Worm (Caenorhabditis elegans): ENCODE data around the gene sma-4.

Gene sma-4

DNA sequence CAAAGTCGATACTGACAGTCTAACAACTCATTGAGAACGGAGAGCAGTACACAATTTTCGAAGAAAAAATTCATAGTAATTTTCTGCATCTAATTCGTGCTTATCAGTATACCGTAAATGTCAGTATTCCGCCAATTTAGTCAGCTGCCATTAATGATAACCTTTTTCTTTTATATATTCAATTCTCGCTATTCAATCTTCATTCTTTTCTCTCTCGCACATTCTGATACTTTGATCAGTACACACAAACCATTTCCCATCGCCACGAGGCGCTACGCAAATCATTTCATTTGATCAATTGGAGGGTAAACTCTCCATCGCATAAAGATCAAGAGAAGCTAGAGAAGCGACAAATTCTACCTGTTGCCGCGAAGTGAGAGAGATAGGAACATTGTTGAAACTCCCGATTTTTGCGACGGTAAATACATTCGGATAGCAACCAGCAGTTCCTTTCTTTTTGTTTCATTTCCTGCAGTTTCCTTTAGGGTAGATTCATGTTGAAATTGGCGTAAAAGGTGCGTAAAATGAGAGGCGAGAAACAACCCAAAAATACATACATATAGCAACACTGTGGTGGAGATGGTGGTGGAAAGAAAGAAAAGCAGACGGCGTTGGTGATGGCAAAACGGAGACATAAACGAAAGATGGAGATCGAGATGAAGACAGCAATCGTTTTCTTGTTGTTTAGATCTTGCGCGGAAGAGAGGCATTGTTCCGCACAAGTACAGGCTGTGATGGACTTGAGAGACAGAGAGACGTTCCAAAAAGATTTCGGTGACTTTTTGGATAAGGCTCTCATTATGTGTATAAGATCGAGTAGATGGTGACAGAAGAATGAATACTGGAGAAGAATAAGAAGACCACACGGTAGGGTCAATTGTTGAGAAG lies 22.4 kb downstream of the sma-4 start:
- TF ChIP-seq bed-3 (GFP tag; optimal IDR thresholded peaks at IDR 0.05) (no peak), ham-2 (GFP tag; optimal IDR thresholded peaks at IDR 0.05) (peak; percentile 48), elt-1 (tag; optimal IDR thresholded peaks at IDR 0.05; ENCODE audit: borderline replicate concordance, insufficient read depth) (peak; percentile 95), nhr-237 (tag; optimal IDR thresholded peaks at IDR 0.05) (no peak), lin-13 (tag; optimal IDR thresholded peaks at IDR 0.05) (no peak), elt-3 (tag; optimal IDR thresholded peaks at IDR 0.05) (peak; percentile 15), mep-1 (tag; optimal IDR thresholded peaks at IDR 0.05) (peak; percentile 26), snpc-4 (tag; optimal IDR thresholded peaks at IDR 0.05) (no peak)

DNA sequence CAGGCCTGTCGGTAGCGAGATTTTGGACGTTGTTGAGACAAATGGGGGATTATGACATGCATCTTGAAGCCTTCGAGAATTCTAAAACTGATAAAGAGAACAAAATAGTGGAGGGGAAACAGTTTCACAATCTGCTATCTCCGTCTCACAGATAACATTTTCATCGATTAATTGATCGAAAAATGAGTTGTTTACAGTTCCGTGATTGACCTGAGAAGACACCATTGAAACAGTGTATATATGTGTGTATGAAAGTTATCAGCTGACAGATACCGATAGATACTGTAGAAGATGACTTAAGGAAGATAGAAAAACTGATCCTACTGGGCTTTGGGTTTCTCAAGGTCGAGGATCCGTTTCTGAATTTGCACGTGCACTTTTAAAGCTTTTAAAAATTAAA lies 23.1 kb downstream of the sma-4 start:
- TF ChIP-seq ztf-11 (tag; optimal IDR thresholded peaks at IDR 0.05) (no peak), cnd-1 (tag; optimal IDR thresholded peaks at IDR 0.05) (no peak), elt-3 (tag; optimal IDR thresholded peaks at IDR 0.05) (peak; percentile 32)

DNA sequence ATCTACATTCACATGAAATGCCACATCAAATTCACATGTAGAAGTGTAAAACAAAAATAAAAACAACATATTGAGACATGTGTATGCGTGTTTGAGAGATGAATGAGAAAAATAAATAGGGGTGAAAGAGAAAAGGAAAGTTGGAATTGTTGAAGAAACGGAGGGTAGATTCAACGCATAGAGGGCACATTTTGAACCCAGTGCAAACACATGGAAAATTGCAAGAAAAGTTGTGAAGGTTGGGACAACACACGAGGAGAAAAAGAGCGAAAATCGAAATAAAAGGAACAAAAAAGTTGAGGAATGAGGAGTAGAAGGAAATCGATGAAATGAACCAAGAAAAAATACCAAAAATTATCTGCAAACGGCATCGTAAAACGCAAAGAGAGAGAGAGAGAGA lies 23.6 kb downstream of the sma-4 start:
- no peak for TF ChIP-seq nhr-76 (tag; optimal IDR thresholded peaks at IDR 0.05)
- TF ChIP-seq flh-1 (GFP tag; optimal IDR thresholded peaks at IDR 0.05) = no peak
- no peak for TF ChIP-seq tbx-8 (GFP tag; optimal IDR thresholded peaks at IDR 0.05)
- TF ChIP-seq ztf-11 (tag; optimal IDR thresholded peaks at IDR 0.05) = no peak
- TF ChIP-seq ceh-43 (GFP tag; optimal IDR thresholded peaks at IDR 0.05) = no peak
- TF ChIP-seq mep-1 (tag; optimal IDR thresholded peaks at IDR 0.05) = no peak
- no peak for TF ChIP-seq unc-39 (tag; optimal IDR thresholded peaks at IDR 0.05)
- no peak for TF ChIP-seq ceh-39 (tag; optimal IDR thresholded peaks at IDR 0.05)
- no peak for TF ChIP-seq nhr-2 (tag; optimal IDR thresholded peaks at IDR 0.05)
- TF ChIP-seq lin-13 (tag; optimal IDR thresholded peaks at IDR 0.05) = no peak
- TF ChIP-seq mls-2 (tag; optimal IDR thresholded peaks at IDR 0.05) = no peak
- TF ChIP-seq nhr-237 (tag; optimal IDR thresholded peaks at IDR 0.05) = no peak
- no peak for TF ChIP-seq sem-2 (GFP tag; optimal IDR thresholded peaks at IDR 0.05)
- TF ChIP-seq snpc-4 (tag; optimal IDR thresholded peaks at IDR 0.05) = no peak

DNA sequence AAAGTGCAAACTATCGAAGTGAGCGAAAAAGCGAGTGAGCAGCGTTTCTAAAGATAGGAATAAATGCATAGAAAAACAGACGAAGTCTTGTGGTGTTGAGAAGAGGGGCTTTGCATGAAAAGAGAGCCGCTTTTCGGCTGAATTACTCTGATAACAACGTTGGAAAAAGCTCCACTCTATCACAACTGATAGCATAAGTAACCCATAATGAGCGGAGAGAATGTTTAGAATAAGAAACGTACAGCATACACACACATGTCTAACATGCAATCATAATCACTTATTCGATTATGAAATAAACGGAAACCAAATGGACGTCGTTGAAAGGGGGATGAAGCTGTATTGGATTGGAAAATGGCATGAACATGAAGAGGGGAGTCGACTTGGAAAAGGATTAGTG lies 24.2 kb downstream of the sma-4 start:
- TF ChIP-seq ces-1 (GFP tag; optimal IDR thresholded peaks at IDR 0.05) (peak; percentile 27), unc-120 (tag; optimal IDR thresholded peaks at IDR 0.05; ENCODE audit: poor library complexity, severe bottlenecking) (no peak)

DNA sequence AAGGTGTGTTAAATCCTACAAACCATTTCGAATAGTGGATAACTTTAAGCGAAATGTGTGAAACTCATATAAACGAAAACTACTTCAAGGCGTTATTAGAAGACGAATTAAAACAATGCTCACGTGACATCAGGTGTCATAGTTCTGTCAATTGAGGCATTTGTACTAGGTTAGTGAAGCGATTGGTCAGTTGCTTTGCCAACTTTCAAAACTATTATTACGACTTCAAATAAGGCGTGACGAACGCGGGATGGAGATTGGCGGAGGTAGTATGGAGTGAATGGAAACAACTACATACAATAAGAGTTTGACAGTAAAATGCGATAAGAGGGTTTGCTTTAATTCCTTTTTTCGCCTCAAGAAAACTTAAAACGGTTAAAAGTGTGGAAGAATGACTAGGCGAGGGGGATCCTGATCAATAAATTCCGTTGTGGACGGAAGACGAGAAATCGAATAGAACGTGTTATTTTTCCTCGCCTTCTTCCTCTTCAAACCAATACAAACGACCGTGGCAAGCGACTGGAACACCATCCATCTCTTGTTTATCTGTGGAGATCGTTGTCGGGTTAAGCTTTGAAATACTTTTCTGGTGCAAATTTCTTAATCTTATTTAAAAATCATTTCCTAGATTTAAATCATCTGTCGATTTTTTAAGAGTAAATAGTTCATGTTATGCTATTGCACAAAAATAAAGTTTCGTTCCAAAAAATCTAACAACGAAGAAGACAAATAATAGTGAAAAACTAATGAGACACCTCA lies 25.0 kb downstream of the sma-4 start:
- TF ChIP-seq ceh-43 (GFP tag; optimal IDR thresholded peaks at IDR 0.05) (no peak), lin-13 (tag; optimal IDR thresholded peaks at IDR 0.05) (no peak), ham-2 (GFP tag; optimal IDR thresholded peaks at IDR 0.05) (no peak), ztf-11 (tag; optimal IDR thresholded peaks at IDR 0.05) (no peak), drap-1 (GFP tag; optimal IDR thresholded peaks at IDR 0.05) (no peak), nhr-12 (tag; optimal IDR thresholded peaks at IDR 0.05) (no peak), zip-8 (tag; optimal IDR thresholded peaks at IDR 0.05) (no peak), nhr-28 (tag; optimal IDR thresholded peaks at IDR 0.05) (no peak), cnd-1 (tag; optimal IDR thresholded peaks at IDR 0.05) (no peak), unc-39 (tag; optimal IDR thresholded peaks at IDR 0.05) (no peak)

DNA sequence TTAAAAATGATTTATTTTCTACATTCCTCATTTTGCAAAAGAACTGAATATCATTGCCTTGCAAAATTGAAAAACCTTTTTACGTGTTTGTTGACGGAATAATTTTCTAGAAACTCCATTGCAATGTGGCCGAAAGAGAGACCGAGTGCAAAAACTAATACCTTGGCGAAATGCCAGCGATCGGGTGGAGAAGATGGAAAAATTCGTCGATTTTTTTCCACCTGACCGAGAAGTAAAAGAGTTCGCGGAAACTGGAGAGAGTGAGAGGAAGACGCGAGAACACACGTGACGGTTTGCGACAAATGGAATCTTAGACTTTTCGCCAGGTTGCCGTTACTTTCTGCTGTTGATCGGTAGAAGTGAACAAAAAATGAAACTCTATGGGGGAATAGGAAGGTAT lies 25.6 kb downstream of the sma-4 start:
- TF ChIP-seq lin-13 (tag; optimal IDR thresholded peaks at IDR 0.05) (no peak), snpc-4 (tag; optimal IDR thresholded peaks at IDR 0.05) (no peak), drap-1 (GFP tag; optimal IDR thresholded peaks at IDR 0.05) (no peak), unc-39 (tag; optimal IDR thresholded peaks at IDR 0.05) (no peak), ceh-83 (GFP tag; optimal IDR thresholded peaks at IDR 0.05) (no peak), hlh-1 (tag; optimal IDR thresholded peaks at IDR 0.05) (no peak), ceh-39 (tag; optimal IDR thresholded peaks at IDR 0.05) (no peak), mep-1 (tag; optimal IDR thresholded peaks at IDR 0.05) (no peak), sptf-1 (tag; optimal IDR thresholded peaks at IDR 0.05) (no peak)
